Worm (Caenorhabditis elegans): ENCODE data around the gene F28C1.3.

- no peak for TF ChIP-seq lsy-27 (tag; optimal IDR thresholded peaks at IDR 0.05; ENCODE audit: borderline replicate concordance, insufficient read depth)
- no peak for TF ChIP-seq B0019.2 (GFP tag; conservative IDR thresholded peaks at IDR 0.05)
- no peak for TF ChIP-seq F10E7.11 (tag; optimal IDR thresholded peaks at IDR 0.05)
- no peak for TF ChIP-seq K12H6.12 (tag; optimal IDR thresholded peaks at IDR 0.05)
- TF ChIP-seq atf-7 (tag; optimal IDR thresholded peaks at IDR 0.05), result no peak
- TF ChIP-seq zfh-2 (GFP tag; conservative IDR thresholded peaks at IDR 0.05), result no peak
- TF ChIP-seq ama-1 (optimal IDR thresholded peaks at IDR 0.05), result no peak
- no peak for TF ChIP-seq ama-1 (GFP tag; optimal IDR thresholded peaks at IDR 0.05)
- TF ChIP-seq efl-1 (GFP tag; optimal IDR thresholded peaks at IDR 0.05), result no peak
- TF ChIP-seq Y79H2A.3 (GFP tag; conservative IDR thresholded peaks at IDR 0.05), result no peak
- no peak for TF ChIP-seq F23B12.7 (tag; optimal IDR thresholded peaks at IDR 0.05; ENCODE audit: insufficient read depth)
- TF ChIP-seq nfya-2 (GFP tag; IDR thresholded peaks at IDR 0.05), result no peak
Measured at ce11 chrV:12478990-12479389, 10.5 kb downstream of the F28C1.3 start.
